Worm (Caenorhabditis elegans) whole organism, L4 larva: ENCODE data around the gene got-1.2.

Experiments
- F37D6.2 ChIP-seq: sonication (generic microtip); optimal IDR thresholded peaks from 2 replicates; lab custom pipeline; 2016; ENCODE audit warnings: mild to moderate bottlenecking, missing genetic modification characterization, missing compliant biosample characterization
- R02D3.7 ChIP-seq: fragments of 150-350 bp; sonication (generic microtip); optimal IDR thresholded peaks from 3 replicates; lab custom pipeline; 2014; ENCODE audit warnings: missing biosample characterization, missing genetic modification characterization
- T20F7.1 ChIP-seq: fragments of 200-800 bp; sonication (Bioruptor generic); optimal IDR thresholded peaks from 2 replicates; lab custom pipeline; 2018; ENCODE audit warnings: mild to moderate bottlenecking, missing genetic modification characterization, missing compliant biosample characterization
- Y5F2A.4 ChIP-seq: fragments of 200-800 bp; sonication (Bioruptor generic); optimal IDR thresholded peaks from 2 replicates; lab custom pipeline; 2018; ENCODE audit warnings: mild to moderate bottlenecking, missing genetic modification characterization, missing compliant biosample characterization
- aha-1 ChIP-seq: fragments of 150-350 bp; peaks from one replicate; lab custom pipeline; 2014; ENCODE audit warnings: missing biosample characterization, missing genetic modification characterization
- ama-1 ChIP-seq: fragments of 150-350 bp; optimal IDR thresholded peaks from 2 replicates; lab custom pipeline; 2014; ENCODE audit warnings: inconsistent platforms, mixed read lengths
- attf-4 ChIP-seq: sonication (generic microtip); optimal IDR thresholded peaks from 3 replicates; lab custom pipeline; 2017; ENCODE audit warnings: missing biosample characterization, missing genetic modification characterization
- ceh-44 ChIP-seq: fragments of 200-800 bp; sonication (Bioruptor generic); IDR thresholded peaks from 2 replicates; pipeline ENCODE4 v1.3.6; 2022; ENCODE audit warnings: missing genetic modification reagents, missing genetic modification characterization, missing compliant biosample characterization
- ceh-82 ChIP-seq: sonication (generic microtip); optimal IDR thresholded peaks from 2 replicates; lab custom pipeline; 2017; ENCODE audit warnings: missing biosample characterization, missing genetic modification characterization
- ces-1 ChIP-seq: fragments of 150-350 bp; sonication (generic microtip); optimal IDR thresholded peaks from 4 replicates; lab custom pipeline; 2014; ENCODE audit warnings: missing biosample characterization, missing genetic modification reagents, missing genetic modification characterization
- daf-16 ChIP-seq, 3 experiments: sonication (generic microtip); optimal IDR thresholded peaks; 2 replicates each; lab custom pipeline; 2016 to 2017; ENCODE audit warnings: missing genetic modification characterization in 3 of 3, missing genetic modification reagents in 3 of 3, mild to moderate bottlenecking in 2 of 3, missing compliant biosample characterization in 2 of 3, missing biosample characterization in 1 of 3, moderate library complexity in 1 of 3
- daf-19 ChIP-seq: fragments of 200-800 bp; sonication (Bioruptor generic); conservative IDR thresholded peaks from 2 replicates; pipeline ENCODE4 v1.3.6; 2022; ENCODE audit warnings: missing genetic modification characterization, missing compliant biosample characterization
- daf-8 ChIP-seq: fragments of 200-800 bp; sonication (Bioruptor generic); IDR thresholded peaks from 2 replicates; pipeline ENCODE4 v1.3.6; 2022; ENCODE audit warnings: missing genetic modification characterization, missing compliant biosample characterization
- dmd-6 ChIP-seq: fragments of 200-800 bp; sonication (Bioruptor generic); IDR thresholded peaks from 2 replicates; pipeline ENCODE4 v1.3.6; 2022; ENCODE audit warnings: missing genetic modification reagents, missing genetic modification characterization, missing compliant biosample characterization
- dpl-1 ChIP-seq: fragments of 150-350 bp; optimal IDR thresholded peaks from 2 replicates; lab custom pipeline; 2014; ENCODE audit warnings: missing biosample characterization, missing genetic modification reagents, missing genetic modification characterization
- egl-43 ChIP-seq: fragments of 200-800 bp; sonication (Bioruptor generic); IDR thresholded peaks from 2 replicates; pipeline ENCODE4 v1.3.6; 2022; ENCODE audit warnings: missing genetic modification reagents, missing genetic modification characterization, missing compliant biosample characterization
- hlh-11 ChIP-seq: fragments of 200-800 bp; sonication (Bioruptor generic); optimal IDR thresholded peaks from 2 replicates; lab custom pipeline; 2018; ENCODE audit warnings: mild to moderate bottlenecking, missing genetic modification characterization, missing compliant biosample characterization
- hlh-30 ChIP-seq: sonication (generic microtip); optimal IDR thresholded peaks from 2 replicates; lab custom pipeline; 2017; ENCODE audit warnings: antibody characterized with exemption, mild to moderate bottlenecking, missing genetic modification characterization, missing compliant biosample characterization; ENCODE audit not compliant: insufficient read depth
- lim-7 ChIP-seq: fragments of 200-800 bp; sonication (Bioruptor generic); IDR thresholded peaks from 2 replicates; pipeline ENCODE4 v1.3.6; 2022; ENCODE audit warnings: missing genetic modification characterization, missing compliant biosample characterization
- lin-13 ChIP-seq: fragments of 150-350 bp; optimal IDR thresholded peaks from 2 replicates; lab custom pipeline; 2014; ENCODE audit warnings: missing biosample characterization, missing genetic modification reagents, missing genetic modification characterization
- lin-15B ChIP-seq: fragments of 150-350 bp; sonication (generic microtip); optimal IDR thresholded peaks from 3 replicates; lab custom pipeline; 2014; ENCODE audit warnings: missing biosample characterization, missing genetic modification characterization
- lin-39 ChIP-seq: fragments of 150-350 bp; optimal IDR thresholded peaks from 2 replicates; lab custom pipeline; 2014; ENCODE audit warnings: missing biosample characterization, missing genetic modification reagents, missing genetic modification characterization
- lsy-2 ChIP-seq, 2 experiments: fragments of 150-350 bp in 1 of 2; sonication (generic microtip) in 1 of 2; optimal IDR thresholded peaks; 2 replicates each; lab custom pipeline; 2014 to 2017; ENCODE audit warnings: missing biosample characterization in 2 of 2, missing genetic modification characterization in 2 of 2
- mdl-1 ChIP-seq, 2 experiments: fragments of 150-350 bp in 1 of 2; sonication (generic microtip) in 1 of 2; optimal IDR thresholded peaks; 2 replicates each; lab custom pipeline; 2014 to 2017; ENCODE audit warnings: missing biosample characterization in 2 of 2, missing genetic modification characterization in 2 of 2
- mep-1 ChIP-seq: fragments of 150-350 bp; sonication (generic microtip); optimal IDR thresholded peaks from 3 replicates; lab custom pipeline; 2014; ENCODE audit warnings: missing biosample characterization, missing genetic modification characterization
- mes-2 ChIP-seq: sonication (generic microtip); optimal IDR thresholded peaks from 2 replicates; lab custom pipeline; 2016; ENCODE audit warnings: missing genotype, mild to moderate bottlenecking, missing genetic modification characterization, missing compliant biosample characterization; ENCODE audit not compliant: poor library complexity, severe bottlenecking
- mxl-3 ChIP-seq: fragments of 200-800 bp; sonication (Bioruptor generic); optimal IDR thresholded peaks from 2 replicates; lab custom pipeline; 2018; ENCODE audit warnings: mild to moderate bottlenecking, missing genetic modification characterization, missing compliant biosample characterization
- nhr-102 ChIP-seq: sonication (generic microtip); optimal IDR thresholded peaks from 2 replicates; lab custom pipeline; 2016; ENCODE audit warnings: mild to moderate bottlenecking, missing genetic modification characterization, moderate library complexity, missing compliant biosample characterization
- nhr-25 ChIP-seq: sonication (generic microtip); optimal IDR thresholded peaks from 2 replicates; lab custom pipeline; 2017; ENCODE audit warnings: missing genetic modification characterization, mild to moderate bottlenecking, missing compliant biosample characterization, antibody characterized with exemption, moderate library complexity, borderline replicate concordance; ENCODE audit not compliant: insufficient read depth
- nhr-28 ChIP-seq: fragments of 150-350 bp; optimal IDR thresholded peaks from 2 replicates; lab custom pipeline; 2014; ENCODE audit warnings: missing biosample characterization, missing genetic modification characterization
- nhr-42 ChIP-seq: fragments of 200-800 bp; sonication (Bioruptor generic); IDR thresholded peaks from 2 replicates; pipeline ENCODE4 v1.3.6; 2022; ENCODE audit warnings: missing genetic modification characterization, missing compliant biosample characterization
- nhr-76 ChIP-seq: fragments of 150-350 bp; optimal IDR thresholded peaks from 2 replicates; lab custom pipeline; 2014; ENCODE audit warnings: missing biosample characterization, missing genetic modification characterization
- saeg-2 ChIP-seq: fragments of 200-800 bp; sonication (Bioruptor generic); IDR thresholded peaks from 2 replicates; pipeline ENCODE4 v1.3.6; 2022; ENCODE audit warnings: missing genetic modification reagents, missing genetic modification characterization, missing compliant biosample characterization
- set-16 ChIP-seq: fragments of 200-800 bp; sonication (Bioruptor generic); IDR thresholded peaks from 2 replicates; pipeline ENCODE4 v1.3.6; 2022; ENCODE audit warnings: missing genetic modification reagents, missing genetic modification characterization, missing compliant biosample characterization
- snpc-1.2 ChIP-seq: fragments of 200-800 bp; sonication (Bioruptor generic); IDR thresholded peaks from 2 replicates; pipeline ENCODE4 v1.3.6; 2022; ENCODE audit warnings: missing genetic modification reagents, missing genetic modification characterization, missing compliant biosample characterization
- spr-1 ChIP-seq: sonication (generic microtip); optimal IDR thresholded peaks from 2 replicates; lab custom pipeline; 2016; ENCODE audit warnings: mild to moderate bottlenecking, missing genetic modification characterization, missing compliant biosample characterization
- tra-1 ChIP-seq: fragments of 200-800 bp; sonication (Bioruptor generic); IDR thresholded peaks from 2 replicates; pipeline ENCODE4 v1.3.6; 2022; ENCODE audit warnings: missing genetic modification reagents, missing genetic modification characterization, missing compliant biosample characterization
- unc-62 ChIP-seq, 3 experiments: fragments of 150-350 bp in 1 of 3; sonication (generic microtip); optimal IDR thresholded peaks in 2 of 3; peaks in 1 of 3; 1 replicate in 1 of 3; 2 replicates in 2 of 3; lab custom pipeline; 2014 to 2017; ENCODE audit warnings: missing biosample characterization in 3 of 3, missing genetic modification characterization in 3 of 3, missing genetic modification reagents in 3 of 3, missing genotype in 1 of 3
- zfp-2 ChIP-seq: sonication (generic microtip); optimal IDR thresholded peaks from 2 replicates; lab custom pipeline; 2016; ENCODE audit warnings: mild to moderate bottlenecking, missing genetic modification characterization, missing compliant biosample characterization
- zip-11 ChIP-seq: fragments of 200-800 bp; sonication (Bioruptor generic); IDR thresholded peaks from 2 replicates; pipeline ENCODE4 v1.3.6; 2022; ENCODE audit warnings: missing genetic modification characterization, missing compliant biosample characterization
- zip-2 ChIP-seq: fragments of 150-350 bp; optimal IDR thresholded peaks from 2 replicates; lab custom pipeline; 2014; ENCODE audit warnings: missing biosample characterization, missing genetic modification characterization
- ztf-7 ChIP-seq: fragments of 150-350 bp; optimal IDR thresholded peaks from 2 replicates; lab custom pipeline; 2014; ENCODE audit warnings: missing biosample characterization, missing genetic modification characterization

Gene got-1.2

ce11 chrX:16793470-16793869 lies 544 bp upstream of the got-1.2 start (continued):
- TF ChIP-seq mdl-1 (tag; optimal IDR thresholded peaks at IDR 0.05; lab: Kevin White, UChicago) (peak in 1 of 2 experiments; percentile 62), aha-1 (peak; percentile 2), hlh-30 (tag; lab: Kevin White, UChicago) (peak; percentile 88), lsy-2 (tag; optimal IDR thresholded peaks at IDR 0.05; lab: Kevin White, UChicago) (peak in 1 of 2 experiments; percentile 48), hlh-11 (peak; percentile 30), F37D6.2 (tag; lab: Kevin White, UChicago) (no peak), daf-16 (GFP tag; optimal IDR thresholded peaks at IDR 0.05; lab: Kevin White, UChicago) (no peak), daf-16 (tag; optimal IDR thresholded peaks at IDR 0.05; lab: Kevin White, UChicago) (peak; percentile 57), mep-1 (peak; percentile 45)

DNA sequence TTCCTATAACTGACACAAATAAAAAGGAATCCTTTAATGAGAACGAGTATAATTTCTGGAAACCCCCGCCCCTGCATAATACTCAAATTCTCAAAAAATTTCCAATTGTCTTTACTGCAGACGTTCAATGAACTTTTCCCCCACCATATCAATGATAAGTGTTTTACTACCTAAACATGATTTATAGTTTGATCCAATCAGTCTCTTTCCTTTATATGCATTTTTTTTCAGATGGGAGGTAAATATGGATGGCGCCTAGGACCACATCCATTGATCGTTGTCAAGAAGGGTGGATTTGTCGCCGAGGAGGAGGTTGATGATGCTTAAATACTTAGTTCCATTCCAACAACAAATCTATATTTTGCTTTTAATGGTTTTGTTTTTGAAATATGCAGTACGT lies 5.8 kb downstream of the got-1.2 start:
- TF ChIP-seq egl-43 (GFP tag; lab: Robert Waterston, UW) (no peak), unc-62 (GFP tag; optimal IDR thresholded peaks at IDR 0.05 in 1 of 2; lab: Kevin White, UChicago) (peak in 1 of 2 experiments; percentile 71), unc-62 (tag; optimal IDR thresholded peaks at IDR 0.05; lab: Kevin White, UChicago) (no peak)

DNA sequence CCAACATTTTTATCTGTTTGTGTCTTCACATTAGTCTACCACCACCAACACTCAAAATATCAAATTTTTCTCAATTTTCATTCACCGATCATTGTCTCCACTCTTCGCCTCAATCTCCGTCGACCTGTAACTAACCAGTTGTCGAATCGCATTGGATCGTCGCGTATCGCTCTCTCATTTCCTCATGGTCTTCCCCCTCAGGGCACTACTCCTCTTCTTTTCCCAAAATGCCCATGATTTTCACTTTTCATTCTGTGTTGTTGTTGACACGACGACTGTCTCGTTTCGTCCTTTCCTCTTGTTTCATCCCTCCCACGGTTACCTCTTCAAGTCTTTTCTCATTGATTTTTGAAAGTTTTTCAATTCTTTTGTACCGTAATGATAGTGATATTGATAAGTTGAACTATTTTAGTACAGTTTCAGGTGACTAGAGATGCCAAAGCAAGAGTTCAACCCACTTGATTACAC lies 6.9 kb downstream of the got-1.2 start, which contains the start of gene T01C8.2:
Gene T01C8.2, plus strand, starts transcription at position 418 of the 468 bp plus-strand sequence.
- TF ChIP-seq dmd-6 (0 out of 2 replicates have a peak, but pooled peaks have one; percentile 7), zfp-2 (no peak), nhr-25 (peak; percentile 14), unc-62 (GFP tag; optimal IDR thresholded peaks at IDR 0.05 in 1 of 2; lab: Kevin White, UChicago) (peak in 1 of 2 experiments; percentile 72), unc-62 (tag; optimal IDR thresholded peaks at IDR 0.05; lab: Kevin White, UChicago) (no peak), mdl-1 (tag; optimal IDR thresholded peaks at IDR 0.05; lab: Kevin White, UChicago) (peak in 1 of 2 experiments; percentile 12), mep-1 (peak; percentile 1), nhr-28 (peak; percentile 22), mxl-3 (no peak)

- TF ChIP-seq T20F7.1 (GFP tag; lab: Kevin White, UChicago), result no peak
Measured at ce11 chrX:16784038-16784437, 8.9 kb downstream of the got-1.2 start.

ce11 chrX:16782797-16783259 lies 10.1 kb downstream of the got-1.2 start, which contains the start of gene T01C8.3:
Gene T01C8.3 (minus strand): TSS chrX:16783209.
- no peak for TF ChIP-seq zfp-2
- no peak for TF ChIP-seq dpl-1 (GFP tag; lab: Kevin White, UChicago)
- TF ChIP-seq lsy-2 (tag; optimal IDR thresholded peaks at IDR 0.05; lab: Kevin White, UChicago), result no peak
- TF ChIP-seq lim-7 (GFP tag; lab: Robert Waterston, UW), result no peak
- TF ChIP-seq nhr-102 (tag; lab: Kevin White, UChicago), result no peak
- TF ChIP-seq ceh-44, result no peak
- TF ChIP-seq nhr-42, result no peak
- peak; percentile 89 for TF ChIP-seq tra-1
- no peak for TF ChIP-seq ztf-7 (tag; lab: Kevin White, UChicago)
- TF ChIP-seq unc-62 (GFP tag; optimal IDR thresholded peaks at IDR 0.05 in 1 of 2; lab: Kevin White, UChicago), result peak in 1 of 2 experiments; percentile 86
- no peak for TF ChIP-seq unc-62 (tag; optimal IDR thresholded peaks at IDR 0.05; lab: Kevin White, UChicago)
- TF ChIP-seq zip-11 (GFP tag; lab: Robert Waterston, UW), result no peak
- no peak for TF ChIP-seq lin-39 (tag; lab: Kevin White, UChicago)
- no peak for TF ChIP-seq snpc-1.2 (GFP tag; lab: Robert Waterston, UW)
- no peak for TF ChIP-seq daf-8 (GFP tag; lab: Robert Waterston, UW)
- no peak for TF ChIP-seq R02D3.7 (tag; lab: Kevin White, UChicago)
- TF ChIP-seq ces-1 (GFP tag; lab: Kevin White, UChicago), result no peak
- no peak for TF ChIP-seq nhr-76
- TF ChIP-seq ama-1 (lab: Kevin White, UChicago), result no peak
- no peak for TF ChIP-seq hlh-30 (tag; lab: Kevin White, UChicago)
- no peak for TF ChIP-seq mdl-1 (tag; optimal IDR thresholded peaks at IDR 0.05; lab: Kevin White, UChicago)
- TF ChIP-seq zip-2 (tag; lab: Kevin White, UChicago), result no peak
- no peak for TF ChIP-seq lin-13 (GFP tag; lab: Kevin White, UChicago)
- no peak for TF ChIP-seq mes-2 (tag; lab: Kevin White, UChicago)
- TF ChIP-seq ceh-82 (tag; lab: Kevin White, UChicago), result no peak
- no peak for TF ChIP-seq daf-19 (GFP tag; lab: Robert Waterston, UW)
- no peak for TF ChIP-seq attf-4 (tag; lab: Kevin White, UChicago)
- TF ChIP-seq Y5F2A.4 (GFP tag; lab: Kevin White, UChicago), result no peak
- no peak for TF ChIP-seq lin-15B
- TF ChIP-seq spr-1 (tag; lab: Kevin White, UChicago), result no peak
- no peak for TF ChIP-seq saeg-2 (GFP tag; lab: Robert Waterston, UW)
- TF ChIP-seq set-16 (GFP tag; lab: Robert Waterston, UW), result no peak
